Worm (Caenorhabditis elegans): Measurements from ENCODE around the gene H12D21.11.

Gene H12D21.11

DNA sequence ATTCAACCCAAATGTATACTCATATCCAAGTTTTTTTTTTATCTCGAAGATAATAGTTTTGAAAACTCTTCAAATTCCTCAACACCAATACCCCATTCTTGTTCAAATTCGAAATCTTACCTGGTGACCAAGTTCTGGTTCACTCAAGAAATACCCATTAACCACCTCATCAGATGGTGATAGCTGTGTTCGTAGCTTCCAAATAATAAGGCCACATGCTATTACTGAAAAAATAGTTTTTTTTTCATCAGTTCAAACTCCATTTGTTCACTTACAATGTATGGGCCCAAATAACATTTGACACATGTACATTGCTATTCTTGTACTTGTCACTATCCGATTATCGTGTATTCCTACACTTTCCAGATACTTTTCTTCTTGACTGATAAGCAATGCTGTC, 8.3 kb upstream of the H12D21.11 start:
- TF ChIP-seq gei-17 (GFP tag; optimal IDR thresholded peaks at IDR 0.05) (no peak), Y67H2A.10 (GFP tag; conservative IDR thresholded peaks at IDR 0.05) (no peak), nhr-80 (tag; optimal IDR thresholded peaks at IDR 0.05) (no peak), ceh-100 (GFP tag; IDR thresholded peaks at IDR 0.05) (no peak), pbrm-1 (GFP tag; IDR thresholded peaks at IDR 0.05) (no peak), xnd-1 (tag; optimal IDR thresholded peaks at IDR 0.05) (no peak), F57A8.1 (GFP tag; optimal IDR thresholded peaks at IDR 0.05) (no peak), ceh-79 (tag; optimal IDR thresholded peaks at IDR 0.05) (no peak), F10E7.11 (tag; optimal IDR thresholded peaks at IDR 0.05) (no peak), B0261.1 (tag; optimal IDR thresholded peaks at IDR 0.05) (no peak), B0336.3 (GFP tag; IDR thresholded peaks at IDR 0.05) (no peak), ztf-28 (GFP tag; IDR thresholded peaks at IDR 0.05) (no peak), cebp-2 (GFP tag; IDR thresholded peaks at IDR 0.05) (no peak), lag-1 (GFP tag; IDR thresholded peaks at IDR 0.05) (no peak), nhr-120 (GFP tag; IDR thresholded peaks at IDR 0.05) (no peak), ccch-3 (GFP tag; optimal IDR thresholded peaks at IDR 0.05) (no peak)

DNA sequence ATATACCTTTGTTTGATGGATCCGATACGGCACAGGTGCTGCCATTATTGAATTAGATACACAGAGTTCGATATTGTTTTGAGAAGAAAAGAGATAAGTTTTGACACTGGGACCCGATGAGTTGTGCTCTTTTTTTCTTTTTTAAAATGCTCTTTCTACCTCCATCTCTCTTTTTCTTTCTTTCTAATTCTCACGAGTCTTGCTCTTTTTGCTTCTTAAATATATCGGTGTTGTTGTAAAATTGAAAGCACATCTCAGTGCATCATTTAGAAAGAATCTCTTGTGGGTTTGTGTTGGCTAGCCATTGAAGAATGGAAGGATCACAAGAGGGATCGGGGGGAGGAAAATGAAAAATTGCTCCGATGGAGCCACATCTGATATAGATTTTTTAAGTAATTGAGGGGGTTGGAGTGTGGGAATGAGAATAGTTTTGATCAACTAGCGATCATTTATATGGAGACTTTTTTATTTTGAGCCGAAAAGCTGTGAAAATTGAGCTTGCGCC, 6.3 kb upstream of the H12D21.11 start, which contains the start of gene H12D21.9:
TSS of gene H12D21.9 (minus strand) at position 148 of the 505 bp plus-strand sequence.
- TF ChIP-seq nfya-1 (tag; optimal IDR thresholded peaks at IDR 0.05; ENCODE audit: borderline replicate concordance, insufficient read depth) (no peak), F57A8.1 (GFP tag; optimal IDR thresholded peaks at IDR 0.05) (no peak), F33H1.4 (GFP tag; IDR thresholded peaks at IDR 0.05) (no peak), ztf-18 (tag; optimal IDR thresholded peaks at IDR 0.05) (no peak), sea-2 (GFP tag; IDR thresholded peaks at IDR 0.05) (no peak), ccch-3 (GFP tag; optimal IDR thresholded peaks at IDR 0.05) (no peak), lin-35 (GFP tag; optimal IDR thresholded peaks at IDR 0.05) (no peak), F10E7.11 (tag; optimal IDR thresholded peaks at IDR 0.05) (no peak), F37B4.10 (GFP tag; IDR thresholded peaks at IDR 0.05) (no peak), madf-6 (GFP tag; IDR thresholded peaks at IDR 0.05) (no peak), egl-18 (GFP tag; IDR thresholded peaks at IDR 0.05) (no peak), nhr-27 (tag; optimal IDR thresholded peaks at IDR 0.05) (no peak), madf-3 (GFP tag; IDR thresholded peaks at IDR 0.05) (no peak), snpc-3.4 (tag; optimal IDR thresholded peaks at IDR 0.05) (no peak), nhr-80 (tag; optimal IDR thresholded peaks at IDR 0.05) (no peak)

DNA sequence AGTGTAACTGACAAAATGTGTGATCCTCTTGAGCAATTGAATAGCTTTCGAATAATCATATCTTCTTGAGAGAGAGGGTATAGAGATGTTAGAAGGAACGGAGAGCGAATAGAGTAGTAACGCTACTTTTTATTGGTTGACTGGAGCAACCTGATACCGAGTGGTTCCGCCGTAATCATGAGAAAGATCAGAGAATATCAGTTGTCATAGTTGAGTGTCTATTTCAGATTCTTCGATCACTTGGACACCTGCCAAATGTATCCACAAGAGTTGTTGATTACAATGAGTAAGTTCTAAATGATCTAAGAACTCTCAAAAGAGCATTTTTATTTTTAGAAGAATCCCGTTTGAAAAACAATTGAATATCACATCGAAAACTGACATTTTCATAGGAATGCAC, 4.9 kb upstream of the H12D21.11 start:
- TF ChIP-seq snpc-4 (GFP tag; optimal IDR thresholded peaks at IDR 0.05) (no peak), snpc-4 (tag; optimal IDR thresholded peaks at IDR 0.05) (no peak), attf-6 (GFP tag; IDR thresholded peaks at IDR 0.05) (no peak), akir-1 (GFP tag; optimal IDR thresholded peaks at IDR 0.05) (no peak), F22D6.2 (tag; optimal IDR thresholded peaks at IDR 0.05) (no peak), ceh-27 (GFP tag; optimal IDR thresholded peaks at IDR 0.05) (no peak), ekl-4 (GFP tag; IDR thresholded peaks at IDR 0.05) (no peak), ama-1 (optimal IDR thresholded peaks at IDR 0.05) (no peak), ama-1 (GFP tag; optimal IDR thresholded peaks at IDR 0.05) (no peak), ceh-79 (tag; optimal IDR thresholded peaks at IDR 0.05) (no peak), cebp-2 (GFP tag; IDR thresholded peaks at IDR 0.05) (no peak), F52B5.7 (tag; optimal IDR thresholded peaks at IDR 0.05) (no peak), F57A8.1 (GFP tag; optimal IDR thresholded peaks at IDR 0.05) (no peak), F55B11.4 (tag; optimal IDR thresholded peaks at IDR 0.05; ENCODE audit: borderline replicate concordance, insufficient read depth) (no peak), Y67H2A.10 (GFP tag; conservative IDR thresholded peaks at IDR 0.05) (no peak), hlh-26 (GFP tag; conservative IDR thresholded peaks at IDR 0.05) (no peak), nhr-27 (tag; optimal IDR thresholded peaks at IDR 0.05) (no peak), Y79H2A.3 (GFP tag; conservative IDR thresholded peaks at IDR 0.05) (no peak), madf-10 (tag; optimal IDR thresholded peaks at IDR 0.05) (no peak), F57C9.4 (tag; optimal IDR thresholded peaks at IDR 0.05) (no peak)
